Fruit fly (Drosophila melanogaster) Kc167 (cell line): Measurements from ENCODE around the gene Mocs2A.

Source experiments
- Myc ChIP-seq: fragments of >200 bp; optimal IDR thresholded peaks from 2 replicates; lab custom pipeline; 2017; ENCODE audit warnings: missing external identifiers
- insv ChIP-seq: fragments of >200 bp; optimal IDR thresholded peaks from 3 replicates; lab custom pipeline; 2018; ENCODE audit warnings: missing external identifiers
- psq ChIP-seq: fragments of >200 bp; optimal IDR thresholded peaks from 2 replicates; lab custom pipeline; 2017; ENCODE audit warnings: missing external identifiers

DNA sequence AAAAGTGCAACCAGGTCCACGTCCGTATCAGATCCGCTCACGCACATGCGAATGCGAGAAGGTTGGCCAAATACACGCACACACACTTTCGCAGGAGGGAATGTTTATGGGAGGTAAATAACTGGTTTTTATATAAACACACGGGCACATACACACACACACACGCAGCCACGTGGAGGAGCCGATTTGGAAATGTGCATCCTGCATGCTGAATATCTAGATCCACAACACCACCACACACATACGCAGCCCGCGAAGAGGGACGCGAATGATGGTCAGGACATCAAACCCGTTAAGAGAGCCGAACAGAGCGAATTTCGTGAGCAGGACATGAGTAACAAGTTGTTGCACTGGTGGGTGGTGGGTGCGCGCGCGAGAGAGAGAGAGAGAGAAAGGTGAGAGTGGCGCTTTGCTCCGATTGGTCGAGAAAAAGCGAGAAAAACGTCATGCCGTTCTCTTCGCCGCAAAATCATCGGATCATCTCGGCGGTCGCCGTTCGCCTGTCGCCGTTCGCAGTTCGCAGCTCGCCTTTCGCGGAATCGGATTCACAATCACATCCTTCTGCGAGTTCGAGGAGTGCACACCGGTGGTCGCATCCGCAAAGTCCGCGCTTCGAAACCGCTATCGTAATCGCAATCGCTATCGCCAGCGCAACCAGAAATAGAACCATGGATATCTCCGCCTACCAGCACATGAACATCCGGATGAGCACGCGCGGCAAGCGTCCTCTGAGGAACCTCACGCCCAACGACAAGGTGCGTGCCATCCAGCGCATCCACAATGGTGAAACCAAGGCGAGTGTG, 10.6 kb upstream of the Mocs2A start, which contains the start of gene danr:
- TF ChIP-seq psq, result no peak
- TF ChIP-seq Myc (lab: Kevin White, UChicago), result no peak
- TF ChIP-seq insv, result no peak
